Fruit fly (Drosophila melanogaster) whole organism, embryonic: ENCODE results near the gene CG31141.
A peak's percentile ranks its signal among the peaks of the same experiment; 100 is the strongest.

ENCODE experiments used
- Ada2b ChIP-seq: fragments of 200-800 bp; sonication (Bioruptor generic); IDR thresholded peaks from 2 replicates; pipeline ENCODE4 v1.3.6; 2022; ENCODE audit warnings: missing biosample characterization, missing genetic modification characterization
- Aef1 ChIP-seq: fragments of 200-800 bp; sonication (Bioruptor generic); IDR thresholded peaks from 3 replicates; pipeline ENCODE4 v1.3.6; 2022; ENCODE audit warnings: missing biosample characterization, missing genetic modification characterization
- Bteb2 ChIP-seq: fragments of 200-800 bp; sonication (Bioruptor generic); optimal IDR thresholded peaks from 2 replicates; lab custom pipeline; 2016; ENCODE audit warnings: missing biosample characterization, missing genetic modification characterization
- CG10267 ChIP-seq: fragments of 200-800 bp; sonication (Bioruptor generic); optimal IDR thresholded peaks from 2 replicates; lab custom pipeline; 2018; ENCODE audit warnings: missing biosample characterization, mild to moderate bottlenecking, missing genetic modification characterization, moderate library complexity
- CG10321 ChIP-seq: fragments of 200-800 bp; sonication (Bioruptor generic); IDR thresholded peaks from 2 replicates; pipeline ENCODE4 v1.3.6; 2022; ENCODE audit warnings: missing biosample characterization, missing genetic modification characterization
- CG12155 ChIP-seq: fragments of 200-800 bp; sonication (Bioruptor generic); optimal IDR thresholded peaks from 3 replicates; lab custom pipeline; 2016; ENCODE audit warnings: missing biosample characterization, missing genetic modification characterization
- CG14050 ChIP-seq: fragments of 200-800 bp; sonication (Bioruptor generic); IDR thresholded peaks from 3 replicates; pipeline ENCODE4 v1.3.6; 2022; ENCODE audit warnings: missing biosample characterization, missing genetic modification characterization
- CG15696 ChIP-seq: fragments of 200-800 bp; sonication (Bioruptor generic); optimal IDR thresholded peaks from 2 replicates; lab custom pipeline; 2019; ENCODE audit warnings: missing biosample characterization, mild to moderate bottlenecking, missing genetic modification characterization, moderate library complexity
- CG1603 ChIP-seq: fragments of 200-800 bp; sonication (Bioruptor generic); optimal IDR thresholded peaks from 2 replicates; lab custom pipeline; 2019; ENCODE audit warnings: missing biosample characterization, mild to moderate bottlenecking, missing genetic modification characterization, moderate library complexity
- CG16863 ChIP-seq: fragments of 200-800 bp; sonication (Bioruptor generic); optimal IDR thresholded peaks from 3 replicates; lab custom pipeline; 2016; ENCODE audit warnings: missing biosample characterization, missing genetic modification characterization
- CG30431 ChIP-seq: fragments of 200-800 bp; sonication (Bioruptor generic); optimal IDR thresholded peaks from 2 replicates; lab custom pipeline; 2017; ENCODE audit warnings: missing biosample characterization, missing genetic modification characterization
- CG34422 ChIP-seq: fragments of 200-800 bp; sonication (Bioruptor generic); IDR thresholded peaks from 3 replicates; pipeline ENCODE4 v1.3.6; 2022; ENCODE audit warnings: missing biosample characterization, missing genetic modification characterization
- CG4820 ChIP-seq: fragments of 200-800 bp; sonication (Bioruptor generic); optimal IDR thresholded peaks from 3 replicates; lab custom pipeline; 2016; ENCODE audit warnings: missing biosample characterization, missing genetic modification characterization
- CG6254 ChIP-seq: fragments of 200-800 bp; sonication (Bioruptor generic); optimal IDR thresholded peaks from 3 replicates; lab custom pipeline; 2017; ENCODE audit warnings: mild to moderate bottlenecking, missing biosample characterization, missing genetic modification reagents, missing genetic modification characterization
- CG6813 ChIP-seq: fragments of 200-800 bp; sonication (Bioruptor generic); optimal IDR thresholded peaks from 2 replicates; lab custom pipeline; 2017; ENCODE audit warnings: missing biosample characterization, missing genetic modification characterization, mild to moderate bottlenecking, moderate library complexity, missing genetic modification reagents
- CG7271 ChIP-seq: fragments of 200-800 bp; sonication (Bioruptor generic); optimal IDR thresholded peaks from 2 replicates; lab custom pipeline; 2018; ENCODE audit warnings: missing biosample characterization, mild to moderate bottlenecking, missing genetic modification characterization, moderate library complexity
- CG8388 ChIP-seq: fragments of 200-800 bp; sonication (Bioruptor generic); optimal IDR thresholded peaks from 2 replicates; lab custom pipeline; 2019; ENCODE audit warnings: missing biosample characterization, mild to moderate bottlenecking, missing genetic modification characterization, moderate library complexity
- CG9727 ChIP-seq: fragments of 200-800 bp; sonication (Bioruptor generic); optimal IDR thresholded peaks from 3 replicates; lab custom pipeline; 2017; ENCODE audit warnings: missing biosample characterization, mild to moderate bottlenecking, missing genetic modification characterization
- CHES-1-like ChIP-seq: fragments of 200-800 bp; sonication (Bioruptor generic); optimal IDR thresholded peaks from 2 replicates; lab custom pipeline; 2016; ENCODE audit warnings: missing biosample characterization, missing genetic modification characterization
- Camta ChIP-seq: fragments of 200-800 bp; sonication (Bioruptor generic); optimal IDR thresholded peaks from 2 replicates; lab custom pipeline; 2016; ENCODE audit warnings: missing biosample characterization, missing genetic modification characterization
- CrebB ChIP-seq: fragments of 200-800 bp; sonication (Bioruptor generic); optimal IDR thresholded peaks from 3 replicates; lab custom pipeline; 2018; ENCODE audit warnings: missing biosample characterization, mild to moderate bottlenecking, missing genetic modification characterization
- Dad ChIP-seq: fragments of 200-800 bp; sonication (Bioruptor generic); optimal IDR thresholded peaks from 3 replicates; lab custom pipeline; 2016; ENCODE audit warnings: missing biosample characterization, missing genetic modification characterization
- Doc3 ChIP-seq: fragments of 200-800 bp; sonication (Bioruptor generic); IDR thresholded peaks from 3 replicates; pipeline ENCODE4 v1.3.6; 2022; ENCODE audit warnings: missing biosample characterization, missing genetic modification characterization; ENCODE audit not compliant: partially characterized antibody
- H2.0 ChIP-seq: fragments of 200-800 bp; sonication (Bioruptor generic); IDR thresholded peaks from 2 replicates; pipeline ENCODE4 v1.3.6; 2022; ENCODE audit warnings: missing biosample characterization, missing genetic modification characterization
- Hsf ChIP-seq: fragments of 200-800 bp; sonication (Bioruptor generic); optimal IDR thresholded peaks from 3 replicates; lab custom pipeline; 2016; ENCODE audit warnings: missing biosample characterization, missing genetic modification characterization
- MESR4 ChIP-seq: fragments of 200-800 bp; sonication (Bioruptor generic); optimal IDR thresholded peaks from 2 replicates; lab custom pipeline; 2018; ENCODE audit warnings: missing biosample characterization, mild to moderate bottlenecking, missing genetic modification characterization, moderate library complexity
- Mad ChIP-seq: fragments of 200-800 bp; sonication (Bioruptor generic); optimal IDR thresholded peaks from 2 replicates; lab custom pipeline; 2016; ENCODE audit warnings: missing biosample characterization, missing genetic modification characterization
- Poxn ChIP-seq: fragments of 200-800 bp; sonication (Bioruptor generic); IDR thresholded peaks from 2 replicates; pipeline ENCODE4 v1.3.6; 2022; ENCODE audit warnings: missing biosample characterization, missing genetic modification characterization
- al ChIP-seq: fragments of 200-800 bp; sonication (Bioruptor generic); IDR thresholded peaks from 2 replicates; pipeline ENCODE4 v1.3.6; 2022; ENCODE audit warnings: missing biosample characterization, missing genetic modification characterization
- ap ChIP-seq: fragments of 200-800 bp; sonication (Bioruptor generic); IDR thresholded peaks from 2 replicates; pipeline ENCODE4 v1.3.6; 2022; ENCODE audit warnings: missing biosample characterization, missing genetic modification characterization
- ash1 ChIP-seq: fragments of 200-800 bp; sonication (Bioruptor generic); optimal IDR thresholded peaks from 2 replicates; lab custom pipeline; 2018; ENCODE audit warnings: missing biosample characterization, mild to moderate bottlenecking, missing genetic modification characterization
- bcd ChIP-seq: fragments of 200-800 bp; sonication (Bioruptor generic); optimal IDR thresholded peaks from 2 replicates; lab custom pipeline; 2017; ENCODE audit warnings: missing biosample characterization, mild to moderate bottlenecking, missing genetic modification characterization
- btn ChIP-seq: fragments of 200-800 bp; sonication (Bioruptor generic); optimal IDR thresholded peaks from 2 replicates; lab custom pipeline; 2016; ENCODE audit warnings: missing biosample characterization, missing genetic modification characterization
- cas ChIP-seq: fragments of 200-800 bp; sonication (Bioruptor generic); IDR thresholded peaks from 2 replicates; pipeline ENCODE4 v1.3.6; 2022; ENCODE audit warnings: missing biosample characterization, missing genetic modification characterization
- chn ChIP-seq: fragments of 200-800 bp; sonication (Bioruptor generic); optimal IDR thresholded peaks from 2 replicates; lab custom pipeline; 2016; ENCODE audit warnings: missing biosample characterization, missing genetic modification characterization
- exex ChIP-seq: fragments of 200-800 bp; sonication (Bioruptor generic); optimal IDR thresholded peaks from 4 replicates; lab custom pipeline; 2018; ENCODE audit warnings: missing biosample characterization, mild to moderate bottlenecking, missing genetic modification characterization, moderate library complexity
- eyg ChIP-seq: fragments of 200-800 bp; sonication (Bioruptor generic); optimal IDR thresholded peaks from 3 replicates; lab custom pipeline; 2016; ENCODE audit warnings: missing biosample characterization, missing genetic modification characterization
- gsb-n ChIP-seq: fragments of 200-800 bp; sonication (Bioruptor generic); optimal IDR thresholded peaks from 3 replicates; lab custom pipeline; 2018; ENCODE audit warnings: missing biosample characterization, mild to moderate bottlenecking, missing genetic modification characterization
- ham ChIP-seq: fragments of 200-800 bp; sonication (Bioruptor generic); IDR thresholded peaks from 2 replicates; pipeline ENCODE4 v1.3.6; 2022; ENCODE audit warnings: missing biosample characterization, missing genetic modification characterization
- klu ChIP-seq: fragments of 200-800 bp; sonication (Bioruptor generic); IDR thresholded peaks from 2 replicates; pipeline ENCODE4 v1.3.6; 2022; ENCODE audit warnings: missing biosample characterization, missing genetic modification characterization
- nau ChIP-seq: fragments of 200-800 bp; sonication (Bioruptor generic); optimal IDR thresholded peaks from 3 replicates; lab custom pipeline; 2017; ENCODE audit warnings: missing biosample characterization, mild to moderate bottlenecking, missing genetic modification characterization, missing genetic modification reagents
- nerfin-1 ChIP-seq: fragments of 200-800 bp; sonication (Bioruptor generic); optimal IDR thresholded peaks from 3 replicates; lab custom pipeline; 2019; ENCODE audit warnings: missing biosample characterization, mild to moderate bottlenecking, missing genetic modification characterization, moderate library complexity
- p53 ChIP-seq: fragments of 200-800 bp; sonication (Bioruptor generic); optimal IDR thresholded peaks from 2 replicates; lab custom pipeline; 2016; ENCODE audit warnings: missing biosample characterization, missing genetic modification characterization
- pho ChIP-seq: fragments of 200-800 bp; sonication (Bioruptor generic); optimal IDR thresholded peaks from 2 replicates; lab custom pipeline; 2016; ENCODE audit warnings: missing biosample characterization, missing genetic modification characterization
- repo ChIP-seq: fragments of 200-800 bp; sonication (Bioruptor generic); optimal IDR thresholded peaks from 2 replicates; lab custom pipeline; 2016; ENCODE audit warnings: missing biosample characterization, missing genetic modification characterization
- sima ChIP-seq: fragments of 200-800 bp; sonication (Bioruptor generic); optimal IDR thresholded peaks from 2 replicates; lab custom pipeline; 2016; ENCODE audit warnings: missing biosample characterization, missing genetic modification characterization
- slp2 ChIP-seq: fragments of 200-800 bp; sonication (Bioruptor generic); optimal IDR thresholded peaks from 2 replicates; lab custom pipeline; 2016; ENCODE audit warnings: missing biosample characterization, missing genetic modification characterization
- tgo ChIP-seq: fragments of 200-800 bp; sonication (Bioruptor generic); IDR thresholded peaks from 3 replicates; pipeline ENCODE4 v1.3.6; 2022; ENCODE audit warnings: missing biosample characterization, missing genetic modification characterization
- tup ChIP-seq: fragments of 200-800 bp; sonication (Bioruptor generic); optimal IDR thresholded peaks from 2 replicates; lab custom pipeline; 2016; ENCODE audit warnings: missing biosample characterization, mild to moderate bottlenecking, missing genetic modification characterization, moderate library complexity
- unpg ChIP-seq: fragments of 200-800 bp; sonication (Bioruptor generic); optimal IDR thresholded peaks from 3 replicates; lab custom pipeline; 2018; ENCODE audit warnings: missing biosample characterization, mild to moderate bottlenecking, missing genetic modification characterization, moderate library complexity
- wdn ChIP-seq: fragments of 200-800 bp; sonication (Bioruptor generic); IDR thresholded peaks from 2 replicates; pipeline ENCODE4 v1.3.6; 2022; ENCODE audit warnings: missing biosample characterization, missing genetic modification characterization
- yki ChIP-seq: fragments of >200 bp; optimal IDR thresholded peaks from 3 replicates; lab custom pipeline; 2018
- zen2 ChIP-seq: fragments of 200-800 bp; sonication (Bioruptor generic); IDR thresholded peaks from 3 replicates; pipeline ENCODE4 v1.3.6; 2022; ENCODE audit warnings: missing biosample characterization, missing genetic modification characterization; ENCODE audit not compliant: partially characterized antibody

Gene CG31141

DNA sequence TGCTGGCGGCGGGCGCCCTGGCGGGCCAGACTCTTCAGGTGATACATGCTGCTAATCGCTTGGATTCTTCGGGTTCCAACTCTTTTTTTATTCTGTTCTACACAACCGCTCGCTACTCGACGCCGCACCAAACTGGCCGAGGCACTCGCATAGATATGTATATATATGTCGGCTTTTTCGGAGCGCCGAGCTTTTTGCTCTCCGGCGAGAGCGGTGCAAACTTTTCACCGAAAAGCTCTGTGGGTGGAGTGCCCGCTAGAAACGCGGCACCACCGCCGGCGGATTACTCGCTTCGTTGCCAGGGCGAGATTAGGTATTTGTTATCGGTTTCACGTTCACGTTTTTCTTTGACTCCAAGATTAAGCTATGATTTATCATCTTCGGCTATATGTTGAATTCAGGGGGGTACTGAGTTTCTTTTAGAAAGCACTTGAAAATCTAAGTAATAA is 19.9 kb downstream of the CG31141 start, which contains the start of gene Gdh (continued):
- TF ChIP-seq nerfin-1 (tag; lab: Kevin White, UChicago) (no peak), CG10321 (GFP tag; lab: Robert Waterston, UW) (no peak), CG30431 (no peak), CG9727 (peak; percentile 23), sima (no peak), CrebB (peak; percentile 41), ap (GFP tag; lab: Robert Waterston, UW) (no peak), eyg (GFP tag; lab: Kevin White, UChicago) (no peak), Mad (GFP tag; lab: Kevin White, UChicago) (no peak), CG4820 (GFP tag; lab: Kevin White, UChicago) (no peak), CG6254 (GFP tag; lab: Kevin White, UChicago) (no peak), Dad (GFP tag; lab: Kevin White, UChicago) (no peak), nau (GFP tag; lab: Kevin White, UChicago) (no peak), repo (GFP tag; lab: Kevin White, UChicago) (no peak), zen2 (peak; percentile 76; the same call in 2 of the 3 replicates), klu (GFP tag; lab: Robert Waterston, UW) (no peak), CHES-1-like (no peak), Poxn (GFP tag; lab: Robert Waterston, UW) (no peak), tgo (GFP tag; lab: Robert Waterston, UW) (no peak), bcd (peak; percentile 4), ham (GFP tag; lab: Robert Waterston, UW) (no peak), CG15696 (no peak), exex (tag; lab: Kevin White, UChicago) (peak; percentile 36), al (GFP tag; lab: Robert Waterston, UW) (no peak), CG7271 (tag; lab: Kevin White, UChicago) (no peak), Hsf (no peak), CG12155 (GFP tag; lab: Kevin White, UChicago) (peak; percentile 99), tup (GFP tag; lab: Kevin White, UChicago) (no peak), unpg (GFP tag; lab: Kevin White, UChicago) (no peak), CG16863 (GFP tag; lab: Kevin White, UChicago) (no peak), btn (GFP tag; lab: Kevin White, UChicago) (no peak), CG34422 (GFP tag; lab: Robert Waterston, UW) (peak; percentile 75; the same call in 1 of the 3 replicates), Bteb2 (GFP tag; lab: Kevin White, UChicago) (no peak), CG14050 (GFP tag; lab: Robert Waterston, UW) (no peak), CG10267 (no peak), MESR4 (GFP tag; lab: Kevin White, UChicago) (peak; percentile 18), wdn (GFP tag; lab: Robert Waterston, UW) (no peak), yki (lab: Kevin White, UChicago) (no peak), cas (GFP tag; lab: Robert Waterston, UW) (no peak), Ada2b (no peak), Camta (GFP tag; lab: Kevin White, UChicago) (no peak), p53 (peak; percentile 23), Aef1 (GFP tag; lab: Robert Waterston, UW) (no peak), Doc3 (GFP tag; lab: Robert Waterston, UW) (no peak), CG1603 (tag; lab: Kevin White, UChicago) (no peak), CG8388 (GFP tag; lab: Kevin White, UChicago) (no peak), chn (GFP tag; lab: Kevin White, UChicago) (no peak), CG6813 (no peak), ash1 (no peak), slp2 (GFP tag; lab: Kevin White, UChicago) (no peak), gsb-n (no peak), H2.0 (GFP tag; lab: Robert Waterston, UW) (no peak), pho (GFP tag; lab: Kevin White, UChicago) (no peak)
